Fruit fly (Drosophila melanogaster) whole organism, embryonic: ENCODE data around the gene Rab30.

Experiments
- Abd-B ChIP-seq: fragments of 200-800 bp; sonication (Bioruptor generic); optimal IDR thresholded peaks from 2 replicates; lab custom pipeline; 2018; ENCODE audit warnings: missing biosample characterization, mild to moderate bottlenecking, missing genetic modification characterization, moderate library complexity
- Adf1 ChIP-seq: fragments of 200-800 bp; sonication (Bioruptor generic); IDR thresholded peaks from 2 replicates; pipeline ENCODE4 v1.3.6; 2022; ENCODE audit warnings: missing biosample characterization, missing genetic modification characterization
- Aef1 ChIP-seq: fragments of 200-800 bp; sonication (Bioruptor generic); IDR thresholded peaks from 3 replicates; pipeline ENCODE4 v1.3.6; 2022; ENCODE audit warnings: missing biosample characterization, missing genetic modification characterization
- BEAF-32 ChIP-seq: fragments of 200-800 bp; sonication (Bioruptor generic); optimal IDR thresholded peaks from 3 replicates; lab custom pipeline; 2017; ENCODE audit warnings: missing biosample characterization, missing genetic modification characterization, mild to moderate bottlenecking, moderate library complexity, missing genetic modification reagents
- CG11085 ChIP-seq: fragments of 200-800 bp; sonication (Bioruptor generic); IDR thresholded peaks from 2 replicates; pipeline ENCODE4 v1.3.6; 2022; ENCODE audit warnings: missing biosample characterization, missing genetic modification characterization
- CG11456 ChIP-seq: fragments of 200-800 bp; sonication (Bioruptor generic); IDR thresholded peaks from 3 replicates; pipeline ENCODE4 v1.3.6; 2022; ENCODE audit warnings: missing biosample characterization, missing genetic modification characterization
- CG11560 ChIP-seq: fragments of 200-800 bp; sonication (Bioruptor generic); IDR thresholded peaks from 3 replicates; pipeline ENCODE4 v1.3.6; 2022; ENCODE audit warnings: missing biosample characterization, missing genetic modification characterization
- CG13123 ChIP-seq: fragments of 200-800 bp; sonication (Bioruptor generic); optimal IDR thresholded peaks from 2 replicates; lab custom pipeline; 2016; ENCODE audit warnings: missing biosample characterization, missing genetic modification characterization
- CG13775 ChIP-seq: fragments of 200-800 bp; sonication (Bioruptor generic); optimal IDR thresholded peaks from 3 replicates; lab custom pipeline; 2017; ENCODE audit warnings: missing biosample characterization, mild to moderate bottlenecking, missing genetic modification characterization
- CG14441 ChIP-seq: fragments of 200-800 bp; sonication (Bioruptor generic); IDR thresholded peaks from 2 replicates; pipeline ENCODE4 v1.3.6; 2022; ENCODE audit warnings: missing biosample characterization, missing genetic modification characterization
- CG1602 ChIP-seq: fragments of 200-800 bp; sonication (Bioruptor generic); optimal IDR thresholded peaks from 3 replicates; lab custom pipeline; 2016; ENCODE audit warnings: missing biosample characterization, missing genetic modification characterization
- CG17328 ChIP-seq: fragments of 200-800 bp; sonication (Bioruptor generic); IDR thresholded peaks from 2 replicates; pipeline ENCODE4 v1.3.6; 2022; ENCODE audit warnings: missing biosample characterization, missing genetic modification characterization
- CG2202 ChIP-seq: fragments of 200-800 bp; sonication (Bioruptor generic); optimal IDR thresholded peaks from 2 replicates; lab custom pipeline; 2018; ENCODE audit warnings: missing biosample characterization, mild to moderate bottlenecking, missing genetic modification characterization
- CG30020 ChIP-seq: fragments of 200-800 bp; optimal IDR thresholded peaks from 2 replicates; lab custom pipeline; 2019; ENCODE audit warnings: missing biosample characterization, mild to moderate bottlenecking, missing genetic modification characterization, moderate library complexity
- CG31365 ChIP-seq: fragments of 200-800 bp; sonication (Bioruptor generic); optimal IDR thresholded peaks from 2 replicates; lab custom pipeline; 2018; ENCODE audit warnings: missing biosample characterization, mild to moderate bottlenecking, missing genetic modification characterization
- CG32532 ChIP-seq: fragments of 200-800 bp; sonication (Bioruptor generic); IDR thresholded peaks from 2 replicates; pipeline ENCODE4 v1.3.6; 2022; ENCODE audit warnings: missing biosample characterization, missing genetic modification characterization
- CG32767 ChIP-seq: fragments of 200-800 bp; sonication (Bioruptor generic); IDR thresholded peaks from 2 replicates; pipeline ENCODE4 v1.3.6; 2022; ENCODE audit warnings: missing biosample characterization, missing genetic modification characterization
- CG33213 ChIP-seq: fragments of 200-800 bp; sonication (Bioruptor generic); optimal IDR thresholded peaks from 3 replicates; lab custom pipeline; 2016; ENCODE audit warnings: missing biosample characterization, missing genetic modification characterization
- CG4282 ChIP-seq: fragments of 200-800 bp; sonication (Bioruptor generic); optimal IDR thresholded peaks from 2 replicates; lab custom pipeline; 2016; ENCODE audit warnings: missing biosample characterization, missing genetic modification characterization
- CG6272 ChIP-seq: fragments of 200-800 bp; sonication (Bioruptor generic); IDR thresholded peaks from 2 replicates; pipeline ENCODE4 v1.3.6; 2022; ENCODE audit warnings: missing biosample characterization, missing genetic modification characterization
- CG6683 ChIP-seq: fragments of 200-800 bp; sonication (Bioruptor generic); optimal IDR thresholded peaks from 2 replicates; lab custom pipeline; 2017; ENCODE audit warnings: missing biosample characterization, mild to moderate bottlenecking, missing genetic modification characterization, missing genetic modification reagents
- CG6854 ChIP-seq: fragments of 200-800 bp; sonication (Bioruptor generic); optimal IDR thresholded peaks from 3 replicates; lab custom pipeline; 2017; ENCODE audit warnings: missing biosample characterization, mild to moderate bottlenecking, missing genetic modification characterization
- CG7928 ChIP-seq: fragments of 200-800 bp; sonication (Bioruptor generic); optimal IDR thresholded peaks from 2 replicates; lab custom pipeline; 2017; ENCODE audit warnings: missing biosample characterization, mild to moderate bottlenecking, missing genetic modification characterization
- CG8478 ChIP-seq: fragments of >200 bp; optimal IDR thresholded peaks from 2 replicates; lab custom pipeline; 2018
- CG9609 ChIP-seq: fragments of 200-800 bp; sonication (Bioruptor generic); optimal IDR thresholded peaks from 3 replicates; lab custom pipeline; 2016; ENCODE audit warnings: missing biosample characterization, missing genetic modification characterization
- Dbx ChIP-seq: fragments of 200-800 bp; sonication (Bioruptor generic); IDR thresholded peaks from 3 replicates; pipeline ENCODE4 v1.3.6; 2022; ENCODE audit warnings: missing biosample characterization, missing genetic modification characterization
- Dip2 ChIP-seq: fragments of 200-800 bp; sonication (Bioruptor generic); IDR thresholded peaks from 2 replicates; pipeline ENCODE4 v1.3.6; 2022; ENCODE audit warnings: missing biosample characterization, missing genetic modification characterization
- Dll ChIP-seq: fragments of 200-800 bp; sonication (Bioruptor generic); IDR thresholded peaks from 4 replicates; pipeline ENCODE4 v1.3.6; 2022; ENCODE audit warnings: missing biosample characterization, missing genetic modification characterization; ENCODE audit not compliant: partially characterized antibody
- Lhr ChIP-seq: fragments of 200-800 bp; sonication (Bioruptor generic); optimal IDR thresholded peaks from 3 replicates; lab custom pipeline; 2017; ENCODE audit warnings: mild to moderate bottlenecking, missing biosample characterization, missing genetic modification reagents, missing genetic modification characterization
- Nf-YA ChIP-seq: fragments of 200-800 bp; sonication (Bioruptor generic); IDR thresholded peaks from 2 replicates; pipeline ENCODE4 v1.3.6; 2022; ENCODE audit warnings: missing biosample characterization, missing genetic modification characterization
- Scr ChIP-seq: fragments of 200-800 bp; sonication (Bioruptor generic); IDR thresholded peaks from 2 replicates; pipeline ENCODE4 v1.3.6; 2022; ENCODE audit warnings: missing biosample characterization, missing genetic modification characterization; ENCODE audit not compliant: partially characterized antibody
- Side ChIP-seq: fragments of 200-800 bp; sonication (Bioruptor generic); optimal IDR thresholded peaks from 2 replicates; lab custom pipeline; 2016; ENCODE audit warnings: missing biosample characterization, missing genetic modification characterization
- abd-A ChIP-seq: fragments of 200-800 bp; sonication (Bioruptor generic); optimal IDR thresholded peaks from 3 replicates; lab custom pipeline; 2019; ENCODE audit warnings: missing biosample characterization, mild to moderate bottlenecking, missing genetic modification characterization, moderate library complexity
- aop ChIP-seq: fragments of 200-800 bp; sonication (Bioruptor generic); IDR thresholded peaks from 2 replicates; pipeline ENCODE4 v1.3.6; 2022; ENCODE audit warnings: missing biosample characterization, missing genetic modification characterization
- br ChIP-seq: fragments of >200 bp; optimal IDR thresholded peaks from 2 replicates; lab custom pipeline; 2017
- cato ChIP-seq: fragments of 200-800 bp; sonication (Bioruptor generic); optimal IDR thresholded peaks from 2 replicates; lab custom pipeline; 2016; ENCODE audit warnings: missing biosample characterization, missing genetic modification characterization, borderline replicate concordance
- esg ChIP-seq: fragments of 200-800 bp; sonication (Bioruptor generic); conservative IDR thresholded peaks from 2 replicates; pipeline ENCODE4 v1.3.6; 2022; ENCODE audit warnings: missing biosample characterization, missing genetic modification characterization
- gem ChIP-seq: fragments of 200-800 bp; sonication (Bioruptor generic); optimal IDR thresholded peaks from 2 replicates; lab custom pipeline; 2019; ENCODE audit warnings: missing biosample characterization, mild to moderate bottlenecking, missing genetic modification characterization, moderate library complexity
- grau ChIP-seq: fragments of 200-800 bp; optimal IDR thresholded peaks from 3 replicates; lab custom pipeline; 2019; ENCODE audit warnings: missing biosample characterization, mild to moderate bottlenecking, missing genetic modification characterization, moderate library complexity
- h ChIP-seq: fragments of >200 bp; optimal IDR thresholded peaks from 2 replicates; lab custom pipeline; 2017
- hkb ChIP-seq, 2 experiments: fragments of 200-800 bp in 1 of 2; fragments of >200 bp in 1 of 2; sonication (Bioruptor generic) in 1 of 2; IDR thresholded peaks in 1 of 2; optimal IDR thresholded peaks in 1 of 2; 2 replicates each; pipeline versions ENCODE4 v1.3.6 to Lab custom; 2017 to 2022; ENCODE audit warnings: missing biosample characterization in 1 of 2, missing genetic modification characterization in 1 of 2
- lilli ChIP-seq: fragments of 200-800 bp; sonication (Bioruptor generic); optimal IDR thresholded peaks from 3 replicates; lab custom pipeline; 2016; ENCODE audit warnings: missing biosample characterization, missing genetic modification characterization
- onecut ChIP-seq: fragments of 200-800 bp; sonication (Bioruptor generic); IDR thresholded peaks from 2 replicates; pipeline ENCODE4 v1.3.6; 2022; ENCODE audit warnings: missing biosample characterization, missing genetic modification characterization
- salm ChIP-seq: fragments of 200-800 bp; sonication (Bioruptor generic); optimal IDR thresholded peaks from 2 replicates; lab custom pipeline; 2018; ENCODE audit warnings: missing biosample characterization, mild to moderate bottlenecking, missing genetic modification characterization
- sens ChIP-seq: fragments of 200-800 bp; sonication (Bioruptor generic); peaks from one replicate; lab custom pipeline; 2016; ENCODE audit warnings: missing biosample characterization, missing genetic modification characterization
- seq ChIP-seq: fragments of 200-800 bp; sonication (Bioruptor generic); IDR thresholded peaks from 2 replicates; pipeline ENCODE4 v1.3.6; 2022; ENCODE audit warnings: missing biosample characterization, missing genetic modification characterization
- shn ChIP-seq: fragments of 200-800 bp; sonication (Bioruptor generic); optimal IDR thresholded peaks from 3 replicates; lab custom pipeline; 2016; ENCODE audit warnings: missing biosample characterization, missing genetic modification characterization
- so ChIP-seq: fragments of 200-800 bp; sonication (Bioruptor generic); IDR thresholded peaks from 3 replicates; pipeline ENCODE4 v1.3.6; 2022; ENCODE audit warnings: missing biosample characterization, missing genetic modification characterization
- sob ChIP-seq: fragments of 200-800 bp; sonication (Bioruptor generic); IDR thresholded peaks from 2 replicates; pipeline ENCODE4 v1.3.6; 2022; ENCODE audit warnings: missing biosample characterization, missing genetic modification characterization
- tio ChIP-seq: fragments of 200-800 bp; sonication (Bioruptor generic); optimal IDR thresholded peaks from 2 replicates; lab custom pipeline; 2017; ENCODE audit warnings: missing biosample characterization, missing genetic modification characterization, inconsistent platforms
- trem ChIP-seq: fragments of 200-800 bp; optimal IDR thresholded peaks from 3 replicates; lab custom pipeline; 2019; ENCODE audit warnings: missing biosample characterization, mild to moderate bottlenecking, missing genetic modification characterization, moderate library complexity

Rab30 gene

DNA sequence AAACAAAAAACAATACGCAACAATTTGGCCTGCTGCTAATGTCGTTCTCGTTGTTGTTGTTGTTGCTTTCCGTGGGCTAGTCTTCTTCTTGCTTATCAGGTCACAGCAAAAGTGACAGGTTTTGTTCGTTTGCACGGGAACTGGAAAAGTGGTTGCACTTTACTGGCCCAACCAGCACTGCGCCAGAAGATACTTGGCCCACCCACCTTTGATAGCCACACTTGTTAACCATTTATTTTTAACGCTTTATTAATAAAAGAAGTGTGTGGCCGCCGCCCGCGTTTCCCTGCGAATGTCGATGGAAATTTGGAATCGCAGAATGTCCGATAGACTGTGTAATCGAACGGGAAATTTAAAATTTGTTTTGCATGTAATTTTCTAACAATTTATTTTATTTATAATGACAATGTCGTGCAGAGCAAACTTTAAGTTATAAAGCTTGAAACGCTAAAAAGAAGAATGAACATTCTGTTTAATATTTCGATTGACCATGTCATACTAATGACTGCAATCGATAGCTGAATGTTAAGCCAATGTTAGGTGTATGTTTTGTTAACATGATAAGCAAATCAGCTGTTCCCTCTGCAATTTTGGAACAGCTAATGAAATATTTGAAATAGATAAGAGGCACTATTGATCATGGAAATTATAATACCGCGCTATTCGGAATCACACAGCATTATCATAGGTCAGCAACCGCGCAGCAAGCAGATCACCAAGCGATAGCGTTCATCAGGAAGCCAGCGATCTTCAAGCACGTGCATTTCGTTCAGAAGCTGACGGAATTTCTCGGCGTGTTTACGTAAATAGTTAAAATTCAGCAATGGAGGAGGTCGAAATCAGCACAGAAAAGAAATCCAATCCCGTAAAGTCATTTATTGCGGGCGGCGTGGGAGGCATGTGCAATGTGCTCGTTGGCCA is 5.2 kb downstream of the Rab30 start, which contains the start of the genes CG31908 and MME1 (continued):
- no peak for TF ChIP-seq CG30020 (tag; lab: Kevin White, UChicago)
- TF ChIP-seq h (lab: Kevin White, UChicago): no peak
- peak; percentile 17 for TF ChIP-seq Side (GFP tag; lab: Kevin White, UChicago)
- no peak for TF ChIP-seq shn (GFP tag; lab: Kevin White, UChicago)
- peak; percentile 88 for TF ChIP-seq Dll
- TF ChIP-seq trem (tag; lab: Kevin White, UChicago): peak; percentile 56
- no peak for TF ChIP-seq esg (GFP tag; lab: Robert Waterston, UW)
- TF ChIP-seq CG11456 (GFP tag; lab: Robert Waterston, UW): no peak
- TF ChIP-seq sens (GFP tag; lab: Kevin White, UChicago): peak; percentile 84
- no peak for TF ChIP-seq aop (GFP tag; lab: Robert Waterston, UW)
- TF ChIP-seq CG1602 (GFP tag; lab: Kevin White, UChicago): no peak
- TF ChIP-seq CG33213 (GFP tag; lab: Kevin White, UChicago): peak; percentile 4
- no peak for TF ChIP-seq Lhr (GFP tag; lab: Kevin White, UChicago)
- TF ChIP-seq CG14441 (GFP tag; lab: Robert Waterston, UW): 0 out of 2 replicates have a peak, but pooled peaks have one; percentile 25
- peak; percentile 27 for TF ChIP-seq CG9609
- peak; percentile 45; the same call in 1 of the 2 replicates for TF ChIP-seq CG32532
- no peak for TF ChIP-seq CG4282 (GFP tag; lab: Kevin White, UChicago)
- TF ChIP-seq CG32767 (GFP tag; lab: Robert Waterston, UW): no peak
- no peak for TF ChIP-seq CG8478 (lab: Kevin White, UChicago)
- peak; percentile 53 for TF ChIP-seq lilli (GFP tag; lab: Kevin White, UChicago)
- TF ChIP-seq seq (GFP tag; lab: Robert Waterston, UW): no peak
- no peak for TF ChIP-seq gem (tag; lab: Kevin White, UChicago)
- peak; percentile 20; the same call in 1 of the 3 replicates for TF ChIP-seq Aef1 (GFP tag; lab: Robert Waterston, UW)
- TF ChIP-seq CG6683: no peak
- TF ChIP-seq Dip2: no peak
- TF ChIP-seq Scr (GFP tag; lab: Robert Waterston, UW): peak; percentile 85
- TF ChIP-seq grau (tag; lab: Kevin White, UChicago): no peak
- no peak for TF ChIP-seq salm (tag; lab: Kevin White, UChicago)
- TF ChIP-seq br (lab: Kevin White, UChicago): no peak
- TF ChIP-seq Abd-B (GFP tag; lab: Kevin White, UChicago): no peak
- no peak for TF ChIP-seq CG6272 (GFP tag; lab: Robert Waterston, UW)
- no peak for TF ChIP-seq CG17328 (GFP tag; lab: Robert Waterston, UW)
- TF ChIP-seq Adf1 (GFP tag; lab: Robert Waterston, UW): no peak
- TF ChIP-seq CG6854 (GFP tag; lab: Kevin White, UChicago): no peak
- peak; percentile 72 for TF ChIP-seq BEAF-32 (GFP tag; lab: Kevin White, UChicago)
- no peak for TF ChIP-seq so
- no peak for TF ChIP-seq abd-A (tag; lab: Kevin White, UChicago)
- TF ChIP-seq tio (GFP tag; lab: Kevin White, UChicago): no peak
- 0 out of 3 replicates have a peak, but pooled peaks have one; percentile 38 for TF ChIP-seq Dbx (GFP tag; lab: Robert Waterston, UW)
- TF ChIP-seq sob (GFP tag; lab: Robert Waterston, UW): no peak
- no peak for TF ChIP-seq hkb (optimal IDR thresholded peaks at IDR 0.05; lab: Kevin White, UChicago)
- no peak for TF ChIP-seq hkb (GFP tag; IDR thresholded peaks at IDR 0.05; lab: Robert Waterston, UW)
- TF ChIP-seq CG13775: peak; percentile 41
- TF ChIP-seq cato (GFP tag; lab: Kevin White, UChicago): no peak
- TF ChIP-seq onecut (GFP tag; lab: Robert Waterston, UW): no peak
- no peak for TF ChIP-seq CG11085 (GFP tag; lab: Robert Waterston, UW)
- no peak for TF ChIP-seq CG11560 (tag; lab: Robert Waterston, UW)
- TF ChIP-seq CG13123: no peak
- TF ChIP-seq CG2202: no peak
- no peak for TF ChIP-seq CG31365 (tag; lab: Kevin White, UChicago)
- TF ChIP-seq Nf-YA: no peak
- TF ChIP-seq CG7928 (GFP tag; lab: Kevin White, UChicago): no peak
